Worm (Caenorhabditis elegans) whole organism, late embryonic: ENCODE measurements around the gene F55B11.5.

Experiments
- K02D7.2 ChIP-seq: sonication (generic microtip); optimal IDR thresholded peaks from 2 replicates; lab custom pipeline; 2017; ENCODE audit warnings: mild to moderate bottlenecking, missing genetic modification characterization, missing compliant biosample characterization
- ceh-19 ChIP-seq: fragments of 200-800 bp; sonication (Bioruptor generic); optimal IDR thresholded peaks from 2 replicates; lab custom pipeline; 2018; ENCODE audit warnings: mild to moderate bottlenecking, missing genetic modification characterization, missing compliant biosample characterization
- dmd-4 ChIP-seq: sonication (generic microtip); optimal IDR thresholded peaks from 2 replicates; lab custom pipeline; 2016; ENCODE audit warnings: borderline replicate concordance, missing genetic modification characterization, missing compliant biosample characterization
- fax-1 ChIP-seq: sonication (generic microtip); optimal IDR thresholded peaks from 2 replicates; lab custom pipeline; 2016; ENCODE audit warnings: missing genotype, missing genetic modification characterization, missing compliant biosample characterization
- fkh-10 ChIP-seq: fragments of 150-350 bp; optimal IDR thresholded peaks from 2 replicates; lab custom pipeline; 2014; ENCODE audit warnings: missing biosample characterization, missing genetic modification reagents, missing genetic modification characterization
- hlh-15 ChIP-seq: sonication (generic microtip); optimal IDR thresholded peaks from 2 replicates; lab custom pipeline; 2016; ENCODE audit warnings: missing genetic modification characterization, missing compliant biosample characterization
- lin-11 ChIP-seq: fragments of 200-800 bp; sonication (Bioruptor generic); optimal IDR thresholded peaks from 2 replicates; lab custom pipeline; 2018; ENCODE audit warnings: mild to moderate bottlenecking, missing genetic modification characterization, missing compliant biosample characterization
- pag-3 ChIP-seq: sonication (generic microtip); optimal IDR thresholded peaks from 2 replicates; lab custom pipeline; 2016; ENCODE audit warnings: missing compliant biosample characterization, missing genetic modification characterization, borderline replicate concordance
- pha-2 ChIP-seq: sonication (generic microtip); optimal IDR thresholded peaks from 2 replicates; lab custom pipeline; 2017; ENCODE audit warnings: mild to moderate bottlenecking, missing genetic modification characterization, missing compliant biosample characterization
- pqm-1 ChIP-seq: sonication (generic microtip); optimal IDR thresholded peaks from 2 replicates; lab custom pipeline; 2016; ENCODE audit warnings: missing genetic modification characterization, missing compliant biosample characterization
- rnt-1 ChIP-seq: sonication (generic microtip); optimal IDR thresholded peaks from 2 replicates; lab custom pipeline; 2016; ENCODE audit warnings: missing genetic modification characterization, missing compliant biosample characterization

ce11 chrIV:14413386-14413785 is 14.1 kb upstream of the F55B11.5 start:
- TF ChIP-seq pqm-1 (tag; lab: Kevin White, UChicago): no peak
- TF ChIP-seq pha-2 (tag; lab: Kevin White, UChicago): no peak
- no peak for TF ChIP-seq fkh-10 (GFP tag; lab: Kevin White, UChicago)
- TF ChIP-seq K02D7.2 (tag; lab: Kevin White, UChicago): no peak
- TF ChIP-seq pag-3: no peak
- TF ChIP-seq rnt-1 (tag; lab: Kevin White, UChicago): no peak
- no peak for TF ChIP-seq fax-1 (tag; lab: Kevin White, UChicago)
- TF ChIP-seq dmd-4 (tag; lab: Kevin White, UChicago): no peak
- TF ChIP-seq lin-11 (tag; lab: Kevin White, UChicago): no peak
- TF ChIP-seq ceh-19 (GFP tag; lab: Kevin White, UChicago): no peak
- TF ChIP-seq hlh-15 (tag; lab: Kevin White, UChicago): no peak
